Worm (Caenorhabditis elegans) whole organism, young adult: ENCODE measurements around the gene dyf-13.

Experiments
- B0035.1 ChIP-seq: sonication (generic microtip); optimal IDR thresholded peaks from 2 replicates; lab custom pipeline; 2016; ENCODE audit warnings: missing genetic modification characterization, mild to moderate bottlenecking, missing compliant biosample characterization, missing genotype, missing genetic modification reagents
- D2030.7 ChIP-seq: fragments of 200-800 bp; sonication (Bioruptor generic); IDR thresholded peaks from 2 replicates; pipeline ENCODE4 v1.3.6; 2022; ENCODE audit warnings: missing genetic modification reagents, missing genetic modification characterization, missing compliant biosample characterization
- F10E7.11 ChIP-seq: sonication (generic microtip); optimal IDR thresholded peaks from 2 replicates; lab custom pipeline; 2017; ENCODE audit warnings: mild to moderate bottlenecking, missing genetic modification characterization, moderate library complexity, missing compliant biosample characterization
- F33H1.4 ChIP-seq: fragments of 200-800 bp; sonication (Bioruptor generic); IDR thresholded peaks from 2 replicates; pipeline ENCODE4 v1.3.6; 2022; ENCODE audit warnings: missing genetic modification reagents, missing genetic modification characterization, missing compliant biosample characterization
- F37B4.10 ChIP-seq: fragments of 200-800 bp; sonication (Bioruptor generic); IDR thresholded peaks from 2 replicates; pipeline ENCODE4 v1.3.6; 2022; ENCODE audit warnings: missing genetic modification characterization, missing compliant biosample characterization
- F49E8.2 ChIP-seq: sonication (generic microtip); optimal IDR thresholded peaks from 3 replicates; lab custom pipeline; 2017; ENCODE audit warnings: missing genetic modification characterization, mild to moderate bottlenecking, missing compliant biosample characterization, antibody characterized with exemption, moderate library complexity; ENCODE audit not compliant: insufficient read depth
- F57A8.1 ChIP-seq: fragments of 200-800 bp; sonication (Bioruptor generic); optimal IDR thresholded peaks from 2 replicates; lab custom pipeline; 2018; ENCODE audit warnings: mild to moderate bottlenecking, missing genetic modification characterization, moderate library complexity, missing compliant biosample characterization
- T07F8.4 ChIP-seq: sonication (generic microtip); optimal IDR thresholded peaks from 2 replicates; lab custom pipeline; 2016; ENCODE audit warnings: mild to moderate bottlenecking, missing genetic modification characterization, moderate library complexity, missing compliant biosample characterization
- Y56A3A.18 ChIP-seq: fragments of 200-800 bp; sonication (Bioruptor generic); IDR thresholded peaks from 2 replicates; pipeline ENCODE4 v1.3.6; 2022; ENCODE audit warnings: missing genetic modification reagents, missing genetic modification characterization, missing compliant biosample characterization
- Y67H2A.10 ChIP-seq: fragments of 200-800 bp; sonication (Bioruptor generic); conservative IDR thresholded peaks from 2 replicates; pipeline ENCODE4 v1.3.6; 2022; ENCODE audit warnings: missing genetic modification reagents, missing genetic modification characterization, missing compliant biosample characterization
- Y79H2A.3 ChIP-seq: fragments of 200-800 bp; sonication (Bioruptor generic); conservative IDR thresholded peaks from 2 replicates; pipeline ENCODE4 v1.3.6; 2022; ENCODE audit warnings: missing genetic modification reagents, missing genetic modification characterization, missing compliant biosample characterization
- atf-7 ChIP-seq: sonication (generic microtip); optimal IDR thresholded peaks from 2 replicates; lab custom pipeline; 2017; ENCODE audit warnings: mild to moderate bottlenecking, missing genetic modification characterization, missing compliant biosample characterization
- bed-2 ChIP-seq: fragments of 200-800 bp; sonication (Bioruptor generic); IDR thresholded peaks from 2 replicates; pipeline ENCODE4 v1.3.6; 2022; ENCODE audit warnings: missing genetic modification reagents, missing genetic modification characterization, missing compliant biosample characterization
- cebp-2 ChIP-seq: fragments of 200-800 bp; sonication (Bioruptor generic); IDR thresholded peaks from 2 replicates; pipeline ENCODE4 v1.3.6; 2022; ENCODE audit warnings: missing genetic modification characterization, missing compliant biosample characterization
- ceh-40 ChIP-seq: fragments of 200-800 bp; sonication (Bioruptor generic); IDR thresholded peaks from 2 replicates; pipeline ENCODE4 v1.3.6; 2022; ENCODE audit warnings: missing genetic modification characterization, missing compliant biosample characterization
- ceh-91 ChIP-seq: fragments of 200-800 bp; sonication (Bioruptor generic); IDR thresholded peaks from 2 replicates; pipeline ENCODE4 v1.3.6; 2022; ENCODE audit warnings: missing genetic modification reagents, missing genetic modification characterization, missing compliant biosample characterization
- dpl-1 ChIP-seq: fragments of 150-350 bp; optimal IDR thresholded peaks from 2 replicates; lab custom pipeline; 2014; ENCODE audit warnings: missing biosample characterization, missing genetic modification reagents, missing genetic modification characterization
- efl-1 ChIP-seq: fragments of 150-350 bp; optimal IDR thresholded peaks from 2 replicates; lab custom pipeline; 2014; ENCODE audit warnings: missing biosample characterization, missing genetic modification reagents, missing genetic modification characterization
- ets-4 ChIP-seq: fragments of 200-800 bp; sonication (Bioruptor generic); optimal IDR thresholded peaks from 2 replicates; lab custom pipeline; 2018; ENCODE audit warnings: mild to moderate bottlenecking, missing genetic modification characterization, missing compliant biosample characterization
- him-1 ChIP-seq: sonication (generic microtip); optimal IDR thresholded peaks from 2 replicates; lab custom pipeline; 2016; ENCODE audit warnings: missing genotype, missing genetic modification reagents, missing genetic modification characterization, missing compliant biosample characterization
- hlh-26 ChIP-seq: fragments of 200-800 bp; sonication (Bioruptor generic); conservative IDR thresholded peaks from 2 replicates; pipeline ENCODE4 v1.3.6; 2022; ENCODE audit warnings: missing genetic modification reagents, missing genetic modification characterization, missing compliant biosample characterization
- hmg-1.2 ChIP-seq: fragments of 200-800 bp; sonication (Bioruptor generic); IDR thresholded peaks from 2 replicates; pipeline ENCODE4 v1.3.6; 2022; ENCODE audit warnings: missing genetic modification reagents, missing genetic modification characterization, missing compliant biosample characterization
- lag-1 ChIP-seq: fragments of 200-800 bp; sonication (Bioruptor generic); IDR thresholded peaks from 2 replicates; pipeline ENCODE4 v1.3.6; 2022; ENCODE audit warnings: missing genetic modification reagents, missing genetic modification characterization, missing compliant biosample characterization
- lin-26 ChIP-seq: fragments of 200-800 bp; sonication (Bioruptor generic); IDR thresholded peaks from 2 replicates; pipeline ENCODE4 v1.3.6; 2022; ENCODE audit warnings: missing genetic modification reagents, missing genetic modification characterization, missing compliant biosample characterization
- lsl-1 ChIP-seq: fragments of 200-800 bp; sonication (Bioruptor generic); optimal IDR thresholded peaks from 2 replicates; lab custom pipeline; 2018; ENCODE audit warnings: mild to moderate bottlenecking, missing genetic modification characterization, moderate library complexity, missing compliant biosample characterization
- lsy-27 ChIP-seq: sonication (generic microtip); optimal IDR thresholded peaks from 2 replicates; lab custom pipeline; 2017; ENCODE audit warnings: missing genetic modification characterization, mild to moderate bottlenecking, missing compliant biosample characterization, antibody characterized with exemption, missing genotype, borderline replicate concordance; ENCODE audit not compliant: insufficient read depth
- madf-8 ChIP-seq: fragments of 200-800 bp; sonication (Bioruptor generic); conservative IDR thresholded peaks from 2 replicates; pipeline ENCODE4 v1.3.6; 2022; ENCODE audit warnings: missing genetic modification reagents, missing genetic modification characterization, missing compliant biosample characterization
- mel-28 ChIP-seq: sonication (generic microtip); optimal IDR thresholded peaks from 2 replicates; lab custom pipeline; 2016; ENCODE audit warnings: borderline replicate concordance, mild to moderate bottlenecking, missing genetic modification characterization, missing compliant biosample characterization
- nhr-80 ChIP-seq: sonication (generic microtip); optimal IDR thresholded peaks from 2 replicates; lab custom pipeline; 2016; ENCODE audit warnings: missing genetic modification characterization, missing compliant biosample characterization
- nhr-90 ChIP-seq: sonication (generic microtip); optimal IDR thresholded peaks from 2 replicates; lab custom pipeline; 2016; ENCODE audit warnings: missing genotype, mild to moderate bottlenecking, missing genetic modification characterization, missing compliant biosample characterization
- rec-8 ChIP-seq, 2 experiments: sonication (generic microtip); optimal IDR thresholded peaks; 2 replicates each; lab custom pipeline; 2016; ENCODE audit warnings: mild to moderate bottlenecking in 2 of 2, missing genetic modification characterization in 2 of 2, missing genetic modification reagents in 2 of 2, missing genotype in 2 of 2, missing biosample characterization in 1 of 2, missing compliant biosample characterization in 1 of 2, moderate library complexity in 1 of 2
- rpc-1 ChIP-seq, 2 experiments: fragments of 150-350 bp in 1 of 2; sonication (generic microtip) in 1 of 2; optimal IDR thresholded peaks; 2 replicates each; lab custom pipeline; 2014 to 2018; ENCODE audit warnings: missing biosample characterization in 1 of 2, missing genetic modification characterization in 1 of 2, missing genetic modification reagents in 1 of 2, missing genotype in 1 of 2
- sea-2 ChIP-seq: fragments of 200-800 bp; sonication (Bioruptor generic); IDR thresholded peaks from 2 replicates; pipeline ENCODE4 v1.3.6; 2022; ENCODE audit warnings: missing genetic modification characterization, missing compliant biosample characterization
- snpc-3.4 ChIP-seq: sonication (generic microtip); optimal IDR thresholded peaks from 2 replicates; lab custom pipeline; 2017; ENCODE audit warnings: missing genetic modification characterization, mild to moderate bottlenecking, missing compliant biosample characterization, antibody characterized with exemption, moderate library complexity, missing genotype, missing genetic modification reagents
- snpc-4 ChIP-seq, 5 experiments: fragments of 150-350 bp in 1 of 5; sonication (generic microtip) in 4 of 5; optimal IDR thresholded peaks; 2 replicates each; lab custom pipeline; 2014 to 2018; ENCODE audit warnings: missing genetic modification characterization in 5 of 5, missing biosample characterization in 3 of 5, antibody characterized with exemption in 2 of 5, mild to moderate bottlenecking in 2 of 5, missing compliant biosample characterization in 2 of 5, missing genotype in 2 of 5, moderate library complexity in 2 of 5, missing genetic modification reagents in 1 of 5
- tbp1 ChIP-seq: fragments of 200-800 bp; sonication (Bioruptor generic); optimal IDR thresholded peaks from 2 replicates; lab custom pipeline; 2018; ENCODE audit warnings: mild to moderate bottlenecking, missing genetic modification characterization, missing compliant biosample characterization
- zfh-2 ChIP-seq: fragments of 200-800 bp; sonication (Bioruptor generic); conservative IDR thresholded peaks from 2 replicates; pipeline ENCODE4 v1.3.6; 2022; ENCODE audit warnings: missing genetic modification reagents, missing genetic modification characterization, missing compliant biosample characterization
- ztf-18 ChIP-seq: sonication (generic microtip); optimal IDR thresholded peaks from 2 replicates; lab custom pipeline; 2016; ENCODE audit warnings: missing genotype, mild to moderate bottlenecking, missing genetic modification characterization, missing compliant biosample characterization
- ztf-28 ChIP-seq: fragments of 200-800 bp; sonication (Bioruptor generic); IDR thresholded peaks from 2 replicates; pipeline ENCODE4 v1.3.6; 2022; ENCODE audit warnings: missing genetic modification reagents, missing genetic modification characterization, missing compliant biosample characterization
- ztf-3 ChIP-seq: fragments of 200-800 bp; sonication (Bioruptor generic); optimal IDR thresholded peaks from 2 replicates; lab custom pipeline; 2018; ENCODE audit warnings: mild to moderate bottlenecking, missing genetic modification characterization, missing compliant biosample characterization

Gene dyf-13

DNA sequence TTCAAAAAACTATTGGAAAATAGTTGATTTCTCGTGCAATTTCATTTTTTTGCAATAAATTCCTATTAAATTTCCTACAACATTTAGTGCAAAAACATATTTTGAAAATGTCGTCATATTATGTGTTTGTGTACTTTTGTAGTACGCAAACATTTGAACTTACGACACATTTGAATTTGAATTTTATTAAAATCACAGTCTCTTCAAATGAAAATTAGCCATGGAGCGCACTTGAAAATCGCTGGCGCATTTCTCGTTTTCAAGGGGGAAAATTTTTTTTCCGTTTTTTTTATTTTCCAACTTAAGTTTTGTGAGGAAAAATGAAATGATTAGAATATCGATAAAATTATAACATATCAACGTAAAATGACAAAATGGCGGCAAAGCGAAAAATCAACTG is 23.6 kb downstream of the dyf-13 start (continued):
- TF ChIP-seq atf-7 (no peak), ceh-91 (GFP tag; lab: Robert Waterston, UW) (peak; percentile 78)

- TF ChIP-seq bed-2 (GFP tag; lab: Robert Waterston, UW) (no peak), snpc-4 (GFP tag; optimal IDR thresholded peaks at IDR 0.05; lab: Kevin White, UChicago) (no peak), snpc-4 (tag; optimal IDR thresholded peaks at IDR 0.05; lab: Kevin White, UChicago) (no peak), him-1 (tag; lab: Kevin White, UChicago) (no peak), lsy-27 (tag; lab: Kevin White, UChicago) (no peak), hmg-1.2 (GFP tag; lab: Robert Waterston, UW) (no peak), F37B4.10 (GFP tag; lab: Robert Waterston, UW) (no peak), rec-8 (tag; optimal IDR thresholded peaks at IDR 0.05; lab: Kevin White, UChicago) (no peak), lin-26 (no peak)
Measured at ce11 chrII:7146240-7146639, 24.9 kb downstream of the dyf-13 start.

DNA sequence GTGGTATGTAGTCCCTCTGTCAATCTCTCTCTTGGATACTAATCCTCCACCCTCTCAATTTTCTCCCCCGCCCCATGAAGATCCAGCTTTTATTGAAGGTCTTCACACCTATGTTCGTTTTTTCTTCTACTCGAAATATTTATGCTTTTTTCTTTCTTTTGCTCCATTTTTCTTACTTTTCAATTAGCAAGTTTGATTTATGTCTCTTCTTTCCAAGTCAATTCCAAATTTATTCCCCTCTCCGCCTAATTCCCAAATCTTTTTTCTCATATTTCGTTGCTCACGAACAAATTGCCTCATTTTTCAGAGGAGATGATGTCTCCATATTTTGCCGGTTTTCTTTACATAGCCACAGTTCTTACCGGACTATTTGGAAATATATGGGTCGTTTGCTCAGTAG is 26.8 kb downstream of the dyf-13 start, which contains the start of gene npr-31:
npr-31 (plus strand) TSS at position 301 of the 400 bp plus-strand sequence.
- no peak for TF ChIP-seq cebp-2 (GFP tag; lab: Robert Waterston, UW)
- TF ChIP-seq T07F8.4, result no peak
- no peak for TF ChIP-seq F10E7.11
- no peak for TF ChIP-seq F49E8.2
- no peak for TF ChIP-seq F33H1.4
- no peak for TF ChIP-seq ztf-18 (tag; lab: Kevin White, UChicago)
- no peak for TF ChIP-seq zfh-2 (GFP tag; lab: Robert Waterston, UW)
- TF ChIP-seq rpc-1 (optimal IDR thresholded peaks at IDR 0.05; lab: Kevin White, UChicago), result no peak
- no peak for TF ChIP-seq rpc-1 (tag; optimal IDR thresholded peaks at IDR 0.05; lab: Kevin White, UChicago)
- TF ChIP-seq ets-4, result no peak
- TF ChIP-seq sea-2 (GFP tag; lab: Robert Waterston, UW), result no peak
- TF ChIP-seq ztf-3 (GFP tag; lab: Kevin White, UChicago), result no peak
- no peak for TF ChIP-seq ztf-28
- TF ChIP-seq atf-7, result no peak
- TF ChIP-seq Y67H2A.10 (GFP tag; lab: Robert Waterston, UW), result no peak
- no peak for TF ChIP-seq F57A8.1 (GFP tag; lab: Kevin White, UChicago)
- no peak for TF ChIP-seq Y79H2A.3 (GFP tag; lab: Robert Waterston, UW)

ce11 chrII:7139064-7139463 is 32.1 kb downstream of the dyf-13 start:
- no peak for TF ChIP-seq hlh-26 (GFP tag; lab: Robert Waterston, UW)
- TF ChIP-seq B0035.1 (tag; lab: Kevin White, UChicago), result no peak
- TF ChIP-seq tbp1 (GFP tag; lab: Kevin White, UChicago), result no peak
- peak; percentile 28 for TF ChIP-seq nhr-80 (tag; lab: Kevin White, UChicago)
- TF ChIP-seq lag-1 (GFP tag; lab: Robert Waterston, UW), result no peak

- TF ChIP-seq snpc-3.4 (tag; lab: Kevin White, UChicago) (peak; percentile 24), efl-1 (GFP tag; lab: Kevin White, UChicago) (peak; percentile 82), F33H1.4 (peak; percentile 87), ceh-40 (GFP tag; lab: Robert Waterston, UW) (no peak), ceh-91 (GFP tag; lab: Robert Waterston, UW) (peak; percentile 80), mel-28 (tag; lab: Kevin White, UChicago) (no peak), lsl-1 (peak; percentile 96), Y56A3A.18 (GFP tag; lab: Robert Waterston, UW) (no peak), nhr-90 (tag; lab: Kevin White, UChicago) (no peak), madf-8 (peak; percentile 81), dpl-1 (peak; percentile 29), F49E8.2 (peak; percentile 58), D2030.7 (GFP tag; lab: Robert Waterston, UW) (peak; percentile 72)
Measured at ce11 chrII:7131871-7132693, 39.1 kb downstream of the dyf-13 start, which contains the start of the genes T07F8.4 and gld-3. TSS of gene T07F8.4 (minus strand) at chrII:7132032. TSS of gene gld-3 (plus strand) at chrII:7132643.
